Fruit fly (Drosophila melanogaster) whole organism, wandering third instar larva: ENCODE measurements around the gene CG31265.

Experiments
- Abd-B ChIP-seq: fragments of >200 bp; optimal IDR thresholded peaks from 2 replicates; lab custom pipeline; 2017; ENCODE audit warnings: missing biosample characterization, missing genetic modification characterization
- CG32264 ChIP-seq: fragments of 200-800 bp; sonication (Bioruptor generic); optimal IDR thresholded peaks from 2 replicates; lab custom pipeline; 2016; ENCODE audit warnings: missing biosample characterization, missing genetic modification characterization
- CG9705 ChIP-seq: fragments of 200-800 bp; sonication (Bioruptor generic); optimal IDR thresholded peaks from 2 replicates; lab custom pipeline; 2018; ENCODE audit warnings: missing biosample characterization, mild to moderate bottlenecking, missing genetic modification characterization
- CrebA ChIP-seq: fragments of 200-800 bp; sonication (Bioruptor generic); optimal IDR thresholded peaks from 2 replicates; lab custom pipeline; 2016; ENCODE audit warnings: missing biosample characterization, mild to moderate bottlenecking, missing genetic modification characterization, borderline replicate concordance
- Dfd ChIP-seq: fragments of >200 bp; optimal IDR thresholded peaks from 2 replicates; lab custom pipeline; 2017; ENCODE audit warnings: missing biosample characterization, missing genetic modification characterization
- Dif ChIP-seq: fragments of 200-275, 200-300 bp; sonication (Bioruptor generic); optimal IDR thresholded peaks from 2 replicates; lab custom pipeline; 2018; ENCODE audit warnings: missing biosample characterization, missing genetic modification characterization; ENCODE audit not compliant: partially characterized antibody
- GATAd ChIP-seq: sonication (Bioruptor generic); optimal IDR thresholded peaks from 2 replicates; lab custom pipeline; 2016; ENCODE audit warnings: missing biosample characterization, missing genetic modification characterization
- HLH106 ChIP-seq: fragments of 200-800 bp; optimal IDR thresholded peaks from 3 replicates; lab custom pipeline; 2019; ENCODE audit warnings: missing biosample characterization, mild to moderate bottlenecking, missing genetic modification characterization, moderate library complexity
- Hnf4 ChIP-seq: fragments of 200-800 bp; sonication (Bioruptor generic); optimal IDR thresholded peaks from 2 replicates; lab custom pipeline; 2016; ENCODE audit warnings: missing biosample characterization, mild to moderate bottlenecking, missing genetic modification characterization
- Hr78 ChIP-seq: fragments of >200 bp; optimal IDR thresholded peaks from 2 replicates; lab custom pipeline; 2017; ENCODE audit warnings: missing biosample characterization, missing genetic modification characterization
- Hr83 ChIP-seq: fragments of 200-300 bp; sonication (Bioruptor generic); optimal IDR thresholded peaks from 2 replicates; lab custom pipeline; 2016; ENCODE audit warnings: missing biosample characterization, mild to moderate bottlenecking, missing genetic modification characterization, moderate library complexity; ENCODE audit not compliant: poor library complexity, severe bottlenecking
- Jra ChIP-seq: sonication (Bioruptor generic); optimal IDR thresholded peaks from 2 replicates; lab custom pipeline; 2016; ENCODE audit warnings: missing biosample characterization, missing genetic modification characterization
- Mio ChIP-seq: sonication (Bioruptor generic); optimal IDR thresholded peaks from 2 replicates; lab custom pipeline; 2016; ENCODE audit warnings: missing biosample characterization, missing genetic modification characterization
- Myc ChIP-seq: fragments of >200 bp; optimal IDR thresholded peaks from 2 replicates; lab custom pipeline; 2017
- N ChIP-seq: fragments of >200 bp; optimal IDR thresholded peaks from 2 replicates; lab custom pipeline; 2018; ENCODE audit warnings: missing biosample characterization, missing external identifiers, missing genetic modification characterization
- OdsH ChIP-seq: fragments of 200-800 bp; sonication (Bioruptor generic); optimal IDR thresholded peaks from 2 replicates; lab custom pipeline; 2016; ENCODE audit warnings: missing biosample characterization, mild to moderate bottlenecking, missing genetic modification characterization
- Rel ChIP-seq, 2 experiments: fragments of 200-800 bp; sonication (Bioruptor generic) in 1 of 2; optimal IDR thresholded peaks; 2 replicates in 1 of 2; 3 replicates in 1 of 2; lab custom pipeline; 2016 to 2019; ENCODE audit warnings: mild to moderate bottlenecking in 2 of 2, missing biosample characterization in 2 of 2, missing genetic modification characterization in 2 of 2, moderate library complexity in 1 of 2
- Sp1 ChIP-seq: fragments of 200-800 bp; sonication (Bioruptor generic); optimal IDR thresholded peaks from 3 replicates; lab custom pipeline; 2019; ENCODE audit warnings: missing biosample characterization, mild to moderate bottlenecking, missing genetic modification characterization, moderate library complexity
- Vsx2 ChIP-seq: fragments of 200-300, 225-300 bp; sonication (Bioruptor generic); optimal IDR thresholded peaks from 2 replicates; lab custom pipeline; 2018; ENCODE audit warnings: missing biosample characterization, missing genetic modification characterization; ENCODE audit not compliant: partially characterized antibody
- br ChIP-seq: fragments of 200-800 bp; sonication (Bioruptor generic); optimal IDR thresholded peaks from 2 replicates; lab custom pipeline; 2016; ENCODE audit warnings: missing biosample characterization, missing genetic modification characterization
- brk ChIP-seq: fragments of 200-800 bp; sonication (Bioruptor generic); optimal IDR thresholded peaks from 2 replicates; lab custom pipeline; 2016; ENCODE audit warnings: missing biosample characterization, mild to moderate bottlenecking, missing genetic modification characterization
- dl ChIP-seq, 2 experiments: fragments of 175-275, 200-275 bp in 1 of 2; fragments of 200-275 bp in 1 of 2; sonication (Bioruptor generic); optimal IDR thresholded peaks; lab custom pipeline; 2018; ENCODE audit warnings: mild to moderate bottlenecking in 2 of 2, missing biosample characterization in 2 of 2, missing genetic modification characterization in 2 of 2, moderate library complexity in 2 of 2; ENCODE audit not compliant: partially characterized antibody in 2 of 2, insufficient read depth in 1 of 2
- dmrt93B ChIP-seq: fragments of 200-800 bp; sonication (Bioruptor generic); optimal IDR thresholded peaks from 2 replicates; lab custom pipeline; 2018; ENCODE audit warnings: missing biosample characterization, mild to moderate bottlenecking, missing genetic modification characterization
- dsf ChIP-seq: sonication (Bioruptor generic); optimal IDR thresholded peaks from 2 replicates; lab custom pipeline; 2016; ENCODE audit warnings: missing biosample characterization, missing genetic modification characterization, borderline replicate concordance
- ey ChIP-seq: fragments of 200-800 bp; sonication (Bioruptor generic); optimal IDR thresholded peaks from 2 replicates; lab custom pipeline; 2016; ENCODE audit warnings: missing biosample characterization, missing genetic modification characterization
- foxo ChIP-seq, 2 experiments: fragments of 200-800 bp; sonication (Bioruptor generic); optimal IDR thresholded peaks; 2 replicates in 1 of 2; 3 replicates in 1 of 2; lab custom pipeline; 2016 to 2017; ENCODE audit warnings: missing biosample characterization in 2 of 2, missing genetic modification characterization in 2 of 2
- fru ChIP-seq: fragments of 200-800 bp; sonication (Bioruptor generic); optimal IDR thresholded peaks from 3 replicates; lab custom pipeline; 2016; ENCODE audit warnings: missing biosample characterization, mild to moderate bottlenecking, missing genetic modification characterization
- h ChIP-seq: fragments of 200-800 bp; sonication (Bioruptor generic); optimal IDR thresholded peaks from 3 replicates; lab custom pipeline; 2016; ENCODE audit warnings: missing biosample characterization, mild to moderate bottlenecking, missing genetic modification characterization
- jim ChIP-seq: fragments of 175-275, 200-325 bp; sonication (Bioruptor generic); optimal IDR thresholded peaks from 2 replicates; lab custom pipeline; 2016; ENCODE audit warnings: missing biosample characterization, mild to moderate bottlenecking, missing genetic modification characterization
- lola ChIP-seq: fragments of >200 bp; optimal IDR thresholded peaks from 2 replicates; lab custom pipeline; 2017; ENCODE audit warnings: missing biosample characterization, missing genetic modification characterization
- pan ChIP-seq: fragments of >200 bp; optimal IDR thresholded peaks from 2 replicates; lab custom pipeline; 2017
- psq ChIP-seq: fragments of 200-800 bp; sonication (Bioruptor generic); optimal IDR thresholded peaks from 3 replicates; lab custom pipeline; 2017; ENCODE audit warnings: missing biosample characterization, mild to moderate bottlenecking, missing genetic modification characterization, moderate library complexity
- rgr ChIP-seq: fragments of 200-800 bp; sonication (Bioruptor generic); optimal IDR thresholded peaks from 3 replicates; lab custom pipeline; 2016; ENCODE audit warnings: missing biosample characterization, mild to moderate bottlenecking, missing genetic modification characterization
- sage ChIP-seq: fragments of 200-800 bp; sonication (Bioruptor generic); optimal IDR thresholded peaks from 2 replicates; lab custom pipeline; 2016; ENCODE audit warnings: missing biosample characterization, mild to moderate bottlenecking, missing genetic modification characterization
- sv ChIP-seq: fragments of 200-800 bp; sonication (Bioruptor generic); optimal IDR thresholded peaks from 3 replicates; lab custom pipeline; 2016; ENCODE audit warnings: missing biosample characterization, missing genetic modification characterization
- tai ChIP-seq: sonication (Bioruptor generic); optimal IDR thresholded peaks from 2 replicates; lab custom pipeline; 2016; ENCODE audit warnings: missing biosample characterization, missing genetic modification characterization
- usp ChIP-seq: fragments of >200 bp; optimal IDR thresholded peaks from 2 replicates; lab custom pipeline; 2017; ENCODE audit warnings: missing biosample characterization, missing genetic modification characterization
- woc ChIP-seq: sonication (Bioruptor generic); optimal IDR thresholded peaks from 2 replicates; lab custom pipeline; 2016; ENCODE audit warnings: missing biosample characterization, mild to moderate bottlenecking, missing genetic modification characterization

The CG31265 gene

DNA sequence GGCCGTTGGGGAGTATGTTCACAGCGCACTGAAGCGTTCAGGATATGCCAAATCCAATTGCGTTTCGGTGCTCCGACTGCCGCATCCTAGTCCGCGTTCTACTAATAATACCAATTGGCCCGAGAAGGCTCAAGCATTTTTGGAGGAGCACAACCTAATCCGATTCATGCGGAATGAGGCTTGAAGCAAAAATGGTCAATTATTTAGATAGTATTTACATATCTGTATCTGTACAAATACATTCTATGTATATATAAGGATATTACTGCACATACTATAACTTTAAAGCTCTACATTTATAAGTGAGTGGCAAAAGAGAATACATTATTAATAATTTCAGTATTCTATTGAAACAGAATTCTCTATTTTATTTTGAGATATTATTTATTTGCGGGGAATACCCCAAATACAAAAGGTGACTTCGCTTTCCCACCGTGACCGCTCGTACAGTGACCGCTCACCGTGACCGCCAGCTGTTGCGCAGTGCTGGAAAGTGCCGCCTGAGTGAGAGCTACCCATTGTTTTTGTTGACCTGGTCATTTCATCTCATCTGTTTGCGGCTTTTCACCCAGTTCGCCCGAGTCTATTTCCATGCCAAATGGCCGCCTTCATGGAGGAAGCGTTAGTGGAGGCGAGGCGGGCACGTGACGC, 23.5 kb downstream of the CG31265 start, which contains the start of gene CG5292:
Gene CG5292 (plus strand): TSS at position 486 of the 651 bp plus-strand sequence.
- TF ChIP-seq dmrt93B (GFP tag; lab: Kevin White, UChicago) (no peak), OdsH (peak; percentile 54), sage (no peak), usp (GFP tag; lab: Kevin White, UChicago) (no peak), sv (GFP tag; lab: Kevin White, UChicago) (peak; percentile 67), CG32264 (no peak), rgr (GFP tag; lab: Kevin White, UChicago) (peak; percentile 79), N (GFP tag; lab: Kevin White, UChicago) (no peak), Dfd (GFP tag; lab: Kevin White, UChicago) (no peak), h (GFP tag; lab: Kevin White, UChicago) (peak; percentile 72), lola (GFP tag; lab: Kevin White, UChicago) (no peak), Vsx2 (no peak), Myc (lab: Kevin White, UChicago) (peak; percentile 34), Rel (GFP tag; optimal IDR thresholded peaks at IDR 0.05; lab: Kevin White, UChicago) (no peak), Rel (tag; optimal IDR thresholded peaks at IDR 0.05; lab: Kevin White, UChicago) (peak; percentile 96), psq (peak; percentile 34), ey (GFP tag; lab: Kevin White, UChicago) (peak; percentile 53), Hnf4 (GFP tag; lab: Kevin White, UChicago) (no peak), brk (GFP tag; lab: Kevin White, UChicago) (no peak), pan (lab: Kevin White, UChicago) (no peak), foxo (GFP tag; optimal IDR thresholded peaks at IDR 0.05; lab: Kevin White, UChicago) (peak in 1 of 2 experiments; percentile 72), br (GFP tag; lab: Kevin White, UChicago) (peak; percentile 55), CrebA (GFP tag; lab: Kevin White, UChicago) (no peak), Abd-B (no peak), GATAd (GFP tag; lab: Kevin White, UChicago) (no peak), jim (GFP tag; lab: Kevin White, UChicago) (no peak), Jra (GFP tag; lab: Kevin White, UChicago) (peak; percentile 26), HLH106 (tag; lab: Kevin White, UChicago) (peak; percentile 57), tai (GFP tag; lab: Kevin White, UChicago) (no peak), woc (peak; percentile 50), Dif (no peak), dsf (GFP tag; lab: Kevin White, UChicago) (no peak), Hr78 (GFP tag; lab: Kevin White, UChicago) (no peak), Sp1 (GFP tag; lab: Kevin White, UChicago) (peak; percentile 61), fru (GFP tag; lab: Kevin White, UChicago) (peak; percentile 56), Hr83 (GFP tag; lab: Kevin White, UChicago) (peak; percentile 76), CG9705 (no peak), dl (GFP tag; optimal IDR thresholded peaks at IDR 0.05; lab: Kevin White, UChicago; ENCODE audit: insufficient read depth in 1 of 2, partially characterized antibody in 2 of 2) (no peak), Mio (GFP tag; lab: Kevin White, UChicago) (no peak)

DNA sequence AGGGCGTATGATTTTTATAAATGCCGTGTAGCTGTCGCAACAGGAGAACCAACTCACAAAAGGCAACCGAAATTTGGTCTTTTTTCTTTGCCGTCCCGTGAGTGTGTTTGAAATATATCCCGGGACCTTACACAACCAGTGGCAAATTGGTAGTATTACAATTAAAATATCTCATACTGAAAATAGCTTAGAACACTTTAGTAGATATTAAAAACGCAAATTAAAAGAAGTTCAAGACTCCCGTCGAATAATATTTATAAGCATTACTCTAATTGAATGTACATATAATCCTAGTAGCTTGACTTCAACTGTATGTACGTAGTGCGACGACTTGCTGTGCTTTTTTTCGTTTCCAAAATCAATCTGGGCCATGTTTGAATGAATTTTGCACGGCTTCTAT, 50.1 kb downstream of the CG31265 start:
- TF ChIP-seq psq = no peak
- TF ChIP-seq CG32264 = no peak
- TF ChIP-seq Hnf4 (GFP tag; lab: Kevin White, UChicago) = no peak
- TF ChIP-seq CG9705 = no peak
- TF ChIP-seq Jra (GFP tag; lab: Kevin White, UChicago) = no peak
- no peak for TF ChIP-seq N (GFP tag; lab: Kevin White, UChicago)
- no peak for TF ChIP-seq sv (GFP tag; lab: Kevin White, UChicago)
- no peak for TF ChIP-seq Sp1 (GFP tag; lab: Kevin White, UChicago)
- TF ChIP-seq foxo (GFP tag; optimal IDR thresholded peaks at IDR 0.05; lab: Kevin White, UChicago) = no peak
- TF ChIP-seq CrebA (GFP tag; lab: Kevin White, UChicago) = no peak
- no peak for TF ChIP-seq Abd-B
- TF ChIP-seq h (GFP tag; lab: Kevin White, UChicago) = no peak
- TF ChIP-seq Dfd (GFP tag; lab: Kevin White, UChicago) = no peak
- no peak for TF ChIP-seq brk (GFP tag; lab: Kevin White, UChicago)
- no peak for TF ChIP-seq dl (GFP tag; optimal IDR thresholded peaks at IDR 0.05; lab: Kevin White, UChicago; ENCODE audit: insufficient read depth in 1 of 2, partially characterized antibody in 2 of 2)
- no peak for TF ChIP-seq tai (GFP tag; lab: Kevin White, UChicago)
